Fruit fly (Drosophila melanogaster): ENCODE data around the gene ATP6AP2.

The ATP6AP2 gene

dm6 chr3R:9250868-9251267, 9.6 kb upstream of the ATP6AP2 start (continued):
- no peak for TF ChIP-seq Fer1 (GFP tag; optimal IDR thresholded peaks at IDR 0.05)
- TF ChIP-seq CG32772 (GFP tag; IDR thresholded peaks at IDR 0.05): no peak
- TF ChIP-seq CG8944 (GFP tag; optimal IDR thresholded peaks at IDR 0.05): no peak
- TF ChIP-seq lmd (GFP tag; IDR thresholded peaks at IDR 0.05): peak; percentile 39
- no peak for TF ChIP-seq exex (tag; optimal IDR thresholded peaks at IDR 0.05)
- TF ChIP-seq az2 (GFP tag; optimal IDR thresholded peaks at IDR 0.05): peak; percentile 24
- TF ChIP-seq insv (GFP tag; optimal IDR thresholded peaks at IDR 0.05): no peak
- no peak for TF ChIP-seq Hr39 (optimal IDR thresholded peaks at IDR 0.05)
- TF ChIP-seq slp2 (GFP tag; optimal IDR thresholded peaks at IDR 0.05): no peak
- TF ChIP-seq CG8281 (tag; optimal IDR thresholded peaks at IDR 0.05): no peak
- no peak for TF ChIP-seq jing (GFP tag; optimal IDR thresholded peaks at IDR 0.05)
- TF ChIP-seq CG11398 (GFP tag; optimal IDR thresholded peaks at IDR 0.05): no peak
- TF ChIP-seq ara (GFP tag; IDR thresholded peaks at IDR 0.05): peak; percentile 59; the same call in 1 of the 2 replicates
- no peak for TF ChIP-seq CG12942 (GFP tag; optimal IDR thresholded peaks at IDR 0.05)
- TF ChIP-seq lab (GFP tag; optimal IDR thresholded peaks at IDR 0.05): no peak
- peak; percentile 0 for TF ChIP-seq CG10654 (GFP tag; optimal IDR thresholded peaks at IDR 0.05)
- TF ChIP-seq Dref (GFP tag; IDR thresholded peaks at IDR 0.05): no peak
- peak; percentile 20 for TF ChIP-seq CG12219 (GFP tag; optimal IDR thresholded peaks at IDR 0.05)
- no peak for TF ChIP-seq sug (tag; optimal IDR thresholded peaks at IDR 0.05)
- no peak for TF ChIP-seq ssp (GFP tag; IDR thresholded peaks at IDR 0.05)
- no peak for TF ChIP-seq Tbp (GFP tag; optimal IDR thresholded peaks at IDR 0.05)
- TF ChIP-seq HLHmδ (GFP tag; optimal IDR thresholded peaks at IDR 0.05): no peak
- no peak for TF ChIP-seq CG6683 (GFP tag; optimal IDR thresholded peaks at IDR 0.05)
- peak; percentile 39 for TF ChIP-seq CG17829 (tag; optimal IDR thresholded peaks at IDR 0.05)
- no peak for TF ChIP-seq Hmr (GFP tag; optimal IDR thresholded peaks at IDR 0.05)
- TF ChIP-seq CG6689 (GFP tag; IDR thresholded peaks at IDR 0.05): peak; percentile 52; the same call in 1 of the 2 replicates
- TF ChIP-seq H2.0 (GFP tag; IDR thresholded peaks at IDR 0.05): no peak
- peak in 1 of 2 experiments; percentile 29 for TF ChIP-seq Pdp1 (GFP tag; optimal IDR thresholded peaks at IDR 0.05)
- no peak for TF ChIP-seq trh (GFP tag; optimal IDR thresholded peaks at IDR 0.05)
- no peak for TF ChIP-seq Aef1 (GFP tag; IDR thresholded peaks at IDR 0.05)
- no peak for TF ChIP-seq CG7372 (GFP tag; IDR thresholded peaks at IDR 0.05)
- no peak for TF ChIP-seq org-1 (GFP tag; optimal IDR thresholded peaks at IDR 0.05)
- TF ChIP-seq chif (GFP tag; optimal IDR thresholded peaks at IDR 0.05): peak in 1 of 2 experiments; percentile 23
- no peak for TF ChIP-seq ash1 (GFP tag; optimal IDR thresholded peaks at IDR 0.05)
- no peak for TF ChIP-seq kay (GFP tag; optimal IDR thresholded peaks at IDR 0.05)
- no peak for TF ChIP-seq Neu2 (GFP tag; optimal IDR thresholded peaks at IDR 0.05; ENCODE audit: borderline replicate concordance)
- TF ChIP-seq HLH4C (GFP tag; IDR thresholded peaks at IDR 0.05; ENCODE audit: partially characterized antibody): no peak
- no peak for TF ChIP-seq Spps (tag; optimal IDR thresholded peaks at IDR 0.05)
- TF ChIP-seq Ptx1 (GFP tag; IDR thresholded peaks at IDR 0.05): peak; percentile 39
- no peak for TF ChIP-seq cwo (GFP tag; optimal IDR thresholded peaks at IDR 0.05)
- TF ChIP-seq scrt (GFP tag; optimal IDR thresholded peaks at IDR 0.05): no peak
- TF ChIP-seq HLH54F (GFP tag; optimal IDR thresholded peaks at IDR 0.05): no peak
- TF ChIP-seq jumu (GFP tag; optimal IDR thresholded peaks at IDR 0.05): no peak
- no peak for TF ChIP-seq B-H1 (GFP tag; IDR thresholded peaks at IDR 0.05)
- no peak for TF ChIP-seq onecut (GFP tag; IDR thresholded peaks at IDR 0.05)
- TF ChIP-seq dpn (GFP tag; optimal IDR thresholded peaks at IDR 0.05): peak in 1 of 2 experiments; percentile 33
- TF ChIP-seq CG3163 (GFP tag; optimal IDR thresholded peaks at IDR 0.05): no peak
- TF ChIP-seq gsb-n (tag; optimal IDR thresholded peaks at IDR 0.05): no peak
- TF ChIP-seq grau (tag; optimal IDR thresholded peaks at IDR 0.05): no peak
- no peak for TF ChIP-seq CG10431 (GFP tag; optimal IDR thresholded peaks at IDR 0.05)
- TF ChIP-seq h (optimal IDR thresholded peaks at IDR 0.05): no peak
- TF ChIP-seq CrebB (tag; optimal IDR thresholded peaks at IDR 0.05): no peak
- TF ChIP-seq knrl (GFP tag; IDR thresholded peaks at IDR 0.05; ENCODE audit: partially characterized antibody): no peak
